Worm (Caenorhabditis elegans): ENCODE measurements around the gene pms-2.

ce11 chrV:11536667-11537066, 33.7 kb downstream of the pms-2 start:
- TF ChIP-seq flt-1 (GFP tag; IDR thresholded peaks at IDR 0.05), result no peak
- no peak for TF ChIP-seq ztf-23 (GFP tag; IDR thresholded peaks at IDR 0.05)
- TF ChIP-seq tab-1 (GFP tag; IDR thresholded peaks at IDR 0.05), result no peak

Measured in whole organism, midembryonic.